Worm (Caenorhabditis elegans): ENCODE results near the gene citk-2.

DNA sequence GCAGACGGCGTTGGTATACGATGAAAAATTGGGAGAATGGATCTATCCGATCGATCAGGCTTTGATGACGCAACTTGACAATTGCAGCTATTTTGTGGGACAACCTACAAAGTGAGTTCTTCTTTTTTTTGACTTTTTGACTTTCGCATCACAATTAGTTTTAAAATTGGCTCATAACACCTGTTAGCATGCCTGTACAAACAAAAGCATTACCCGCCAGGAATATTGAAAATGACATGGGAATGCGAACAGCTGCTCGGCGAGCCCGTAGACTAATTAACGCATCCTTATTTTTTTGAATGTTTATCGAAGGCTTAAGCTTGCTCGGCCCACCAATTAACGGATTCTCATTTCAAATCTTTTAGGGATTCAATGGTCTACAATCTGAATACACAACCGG is 12.1 kb upstream of the citk-2 start:
- TF ChIP-seq K09A11.1 (tag; optimal IDR thresholded peaks at IDR 0.05; ENCODE audit: insufficient read depth) (no peak), dve-1 (tag; optimal IDR thresholded peaks at IDR 0.05) (no peak), hlh-15 (tag; optimal IDR thresholded peaks at IDR 0.05) (no peak), ceh-19 (GFP tag; optimal IDR thresholded peaks at IDR 0.05) (no peak), madf-2 (tag; optimal IDR thresholded peaks at IDR 0.05) (no peak), dmd-4 (tag; optimal IDR thresholded peaks at IDR 0.05; ENCODE audit: borderline replicate concordance) (no peak), ceh-30 (tag; optimal IDR thresholded peaks at IDR 0.05) (no peak), ama-1 (optimal IDR thresholded peaks at IDR 0.05) (no peak), hlh-30 (tag; optimal IDR thresholded peaks at IDR 0.05; ENCODE audit: insufficient read depth) (no peak)
